Worm (Caenorhabditis elegans): Measurements from ENCODE around the gene baz-2.

baz-2 gene

ce11 chrIII:7621355-7621754 lies 34.5 kb downstream of the baz-2 start:
- TF ChIP-seq nhr-11 (tag; optimal IDR thresholded peaks at IDR 0.05) (no peak), elt-4 (tag; optimal IDR thresholded peaks at IDR 0.05) (no peak), fkh-10 (GFP tag; optimal IDR thresholded peaks at IDR 0.05) (no peak), pqm-1 (tag; optimal IDR thresholded peaks at IDR 0.05) (no peak), syd-9 (tag; optimal IDR thresholded peaks at IDR 0.05) (no peak), ceh-31 (tag; optimal IDR thresholded peaks at IDR 0.05) (no peak), C08G9.2 (tag; optimal IDR thresholded peaks at IDR 0.05) (no peak), zip-5 (tag; optimal IDR thresholded peaks at IDR 0.05) (no peak)

ce11 chrIII:7619846-7620245 lies 36.0 kb downstream of the baz-2 start:
- TF ChIP-seq pha-4 (tag; optimal IDR thresholded peaks at IDR 0.05) (no peak), elt-2 (tag; optimal IDR thresholded peaks at IDR 0.05) (no peak), pqm-1 (tag; optimal IDR thresholded peaks at IDR 0.05) (no peak), hlh-6 (tag; optimal IDR thresholded peaks at IDR 0.05) (no peak), ceh-9 (tag; optimal IDR thresholded peaks at IDR 0.05) (no peak), ceh-34 (tag; optimal IDR thresholded peaks at IDR 0.05) (no peak), ceh-2 (tag; optimal IDR thresholded peaks at IDR 0.05) (no peak), sox-4 (tag; optimal IDR thresholded peaks at IDR 0.05) (no peak), dve-1 (tag; optimal IDR thresholded peaks at IDR 0.05) (no peak), unc-55 (GFP tag; optimal IDR thresholded peaks at IDR 0.05) (no peak), elt-4 (tag; optimal IDR thresholded peaks at IDR 0.05) (no peak), ceh-45 (GFP tag; IDR thresholded peaks at IDR 0.05) (no peak)

- TF ChIP-seq lim-6 (tag; optimal IDR thresholded peaks at IDR 0.05) (no peak), zip-5 (tag; optimal IDR thresholded peaks at IDR 0.05) (no peak), ceh-2 (tag; optimal IDR thresholded peaks at IDR 0.05) (no peak)
Measured at ce11 chrIII:7618294-7618693, 37.5 kb downstream of the baz-2 start.

ce11 chrIII:7616228-7616627 lies 39.6 kb downstream of the baz-2 start, which contains the start of gene T04A6.1:
T04A6.1 (plus strand) TSS chrIII:7616528.
- no peak for TF ChIP-seq lim-6 (tag; optimal IDR thresholded peaks at IDR 0.05)
- no peak for TF ChIP-seq ttx-3 (tag; optimal IDR thresholded peaks at IDR 0.05)
- TF ChIP-seq gmeb-2 (tag; optimal IDR thresholded peaks at IDR 0.05): no peak
- TF ChIP-seq tbx-7 (tag; optimal IDR thresholded peaks at IDR 0.05): no peak
- no peak for TF ChIP-seq elt-2 (tag; optimal IDR thresholded peaks at IDR 0.05)
- no peak for TF ChIP-seq pag-3 (tag; optimal IDR thresholded peaks at IDR 0.05; ENCODE audit: borderline replicate concordance)
- TF ChIP-seq tbx-2 (tag; optimal IDR thresholded peaks at IDR 0.05): no peak
- no peak for TF ChIP-seq hlh-6 (tag; optimal IDR thresholded peaks at IDR 0.05)
- TF ChIP-seq hlh-8 (tag; optimal IDR thresholded peaks at IDR 0.05): no peak
- no peak for TF ChIP-seq ceh-9 (tag; optimal IDR thresholded peaks at IDR 0.05)
- no peak for TF ChIP-seq C08G9.2 (tag; optimal IDR thresholded peaks at IDR 0.05)
- no peak for TF ChIP-seq rnt-1 (tag; optimal IDR thresholded peaks at IDR 0.05)
- no peak for TF ChIP-seq sox-4 (tag; optimal IDR thresholded peaks at IDR 0.05)
- TF ChIP-seq nhr-11 (tag; optimal IDR thresholded peaks at IDR 0.05): no peak
- TF ChIP-seq pha-4 (tag; optimal IDR thresholded peaks at IDR 0.05): no peak
- TF ChIP-seq fkh-10 (GFP tag; optimal IDR thresholded peaks at IDR 0.05): no peak
- TF ChIP-seq syd-9 (tag; optimal IDR thresholded peaks at IDR 0.05): no peak
- TF ChIP-seq madf-2 (tag; optimal IDR thresholded peaks at IDR 0.05): no peak
- TF ChIP-seq unc-86 (tag; optimal IDR thresholded peaks at IDR 0.05): no peak

- TF ChIP-seq ceh-30 (tag; optimal IDR thresholded peaks at IDR 0.05) (no peak), pha-2 (tag; optimal IDR thresholded peaks at IDR 0.05) (no peak), odd-2 (tag; optimal IDR thresholded peaks at IDR 0.05) (no peak), tbx-7 (tag; optimal IDR thresholded peaks at IDR 0.05) (no peak), sox-2 (GFP tag; IDR thresholded peaks at IDR 0.05) (no peak), ceh-14 (tag; optimal IDR thresholded peaks at IDR 0.05) (no peak), ceh-19 (GFP tag; optimal IDR thresholded peaks at IDR 0.05) (no peak), Y22D7AL.16 (tag; optimal IDR thresholded peaks at IDR 0.05) (no peak), hlh-8 (tag; optimal IDR thresholded peaks at IDR 0.05) (no peak), K09A11.1 (tag; optimal IDR thresholded peaks at IDR 0.05; ENCODE audit: insufficient read depth) (no peak), lim-6 (tag; optimal IDR thresholded peaks at IDR 0.05) (no peak), rnt-1 (tag; optimal IDR thresholded peaks at IDR 0.05) (no peak), nfya-1 (tag; optimal IDR thresholded peaks at IDR 0.05) (no peak), pros-1 (tag; optimal IDR thresholded peaks at IDR 0.05) (no peak), sox-4 (tag; optimal IDR thresholded peaks at IDR 0.05) (no peak), dmd-4 (tag; optimal IDR thresholded peaks at IDR 0.05; ENCODE audit: borderline replicate concordance) (no peak), C38D4.7 (GFP tag; optimal IDR thresholded peaks at IDR 0.05) (no peak), ztf-16 (tag; optimal IDR thresholded peaks at IDR 0.05) (no peak), K02D7.2 (tag; optimal IDR thresholded peaks at IDR 0.05) (no peak), hlh-6 (tag; optimal IDR thresholded peaks at IDR 0.05) (no peak)
Measured at ce11 chrIII:7614530-7614929, 41.3 kb downstream of the baz-2 start, which contains the start of gene T04A6.2. T04A6.2 (plus strand) TSS chrIII:7614830.
